Fruit fly (Drosophila melanogaster): ENCODE measurements around the gene Mhc.

Mhc gene

DNA sequence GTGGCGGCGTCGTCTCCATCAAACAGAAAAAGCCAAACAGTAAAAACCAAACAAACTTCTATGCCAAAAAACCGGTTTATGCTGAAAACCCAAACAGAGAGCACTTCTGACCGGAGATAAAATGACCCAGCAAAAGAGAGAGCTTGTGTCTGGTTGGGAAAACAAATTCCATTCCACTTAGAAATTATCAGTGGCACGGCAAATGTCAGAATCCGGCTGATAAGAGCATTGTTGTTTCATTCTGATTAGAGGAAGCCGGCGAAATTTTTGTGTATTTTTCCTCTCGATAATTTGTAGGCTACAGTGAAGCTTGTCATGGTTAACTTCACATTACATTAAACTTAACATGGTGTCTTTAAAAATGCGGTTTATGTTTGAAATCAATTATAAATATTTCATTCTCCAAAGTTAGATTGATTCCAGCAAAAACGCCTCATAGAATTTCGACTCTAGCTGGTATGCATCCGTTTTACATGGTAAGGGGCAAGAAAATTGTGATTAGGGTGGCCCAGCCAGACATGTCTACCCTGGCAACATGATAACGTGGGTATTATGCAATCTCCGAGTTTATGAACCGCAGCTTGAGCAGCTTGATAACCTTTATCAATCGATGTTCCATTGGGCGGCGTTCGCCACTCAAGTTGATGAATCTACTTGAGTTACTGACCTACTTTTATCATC is 51.2 kb downstream of the Mhc start (continued):
- no peak for TF ChIP-seq rib (GFP tag; IDR thresholded peaks at IDR 0.05)
- no peak for TF ChIP-seq CG17186 (GFP tag; optimal IDR thresholded peaks at IDR 0.05)
- TF ChIP-seq CG11560 (tag; IDR thresholded peaks at IDR 0.05): no peak
- TF ChIP-seq Dfd (GFP tag; optimal IDR thresholded peaks at IDR 0.05): no peak
- no peak for TF ChIP-seq Deaf1 (tag; optimal IDR thresholded peaks at IDR 0.05)
- no peak for TF ChIP-seq CG7372 (GFP tag; IDR thresholded peaks at IDR 0.05)
- no peak for TF ChIP-seq fru (optimal IDR thresholded peaks at IDR 0.05)
- TF ChIP-seq Gug (GFP tag; IDR thresholded peaks at IDR 0.05): no peak
- TF ChIP-seq amos (GFP tag; IDR thresholded peaks at IDR 0.05; ENCODE audit: partially characterized antibody): no peak
- TF ChIP-seq Mrtf (GFP tag; IDR thresholded peaks at IDR 0.05): no peak
- no peak for TF ChIP-seq Vsx1 (GFP tag; optimal IDR thresholded peaks at IDR 0.05)
- TF ChIP-seq CG17829 (tag; optimal IDR thresholded peaks at IDR 0.05): no peak
- TF ChIP-seq maf-S (GFP tag; optimal IDR thresholded peaks at IDR 0.05): no peak
- TF ChIP-seq chm (GFP tag; IDR thresholded peaks at IDR 0.05): peak; percentile 18; the same call in 1 of the 2 replicates
- no peak for TF ChIP-seq ham (GFP tag; IDR thresholded peaks at IDR 0.05)
- TF ChIP-seq vfl (GFP tag; optimal IDR thresholded peaks at IDR 0.05): no peak
- TF ChIP-seq her (GFP tag; optimal IDR thresholded peaks at IDR 0.05): peak; percentile 13
- peak; percentile 70 for TF ChIP-seq Rfx (GFP tag; IDR thresholded peaks at IDR 0.05)
- no peak for TF ChIP-seq al (GFP tag; IDR thresholded peaks at IDR 0.05)
- TF ChIP-seq Jarid2 (GFP tag; optimal IDR thresholded peaks at IDR 0.05): no peak
- TF ChIP-seq az2 (GFP tag; optimal IDR thresholded peaks at IDR 0.05): no peak
- TF ChIP-seq CG4617 (GFP tag; optimal IDR thresholded peaks at IDR 0.05; ENCODE audit: borderline replicate concordance): no peak
- TF ChIP-seq Stat92E (GFP tag; optimal IDR thresholded peaks at IDR 0.05): no peak
- no peak for TF ChIP-seq CG1233 (GFP tag; optimal IDR thresholded peaks at IDR 0.05)
- TF ChIP-seq wor (GFP tag; IDR thresholded peaks at IDR 0.05): no peak
- no peak for TF ChIP-seq CG30431 (GFP tag; optimal IDR thresholded peaks at IDR 0.05)
- no peak for TF ChIP-seq CG16813 (GFP tag; IDR thresholded peaks at IDR 0.05; ENCODE audit: partially characterized antibody)
- TF ChIP-seq chif (GFP tag; optimal IDR thresholded peaks at IDR 0.05): no peak
- TF ChIP-seq CG42726 (GFP tag; IDR thresholded peaks at IDR 0.05; ENCODE audit: partially characterized antibody): no peak
- no peak for TF ChIP-seq sqz (GFP tag; optimal IDR thresholded peaks at IDR 0.05)
- peak; percentile 36 for TF ChIP-seq CG7839 (tag; optimal IDR thresholded peaks at IDR 0.05)
- TF ChIP-seq Hmx (GFP tag; optimal IDR thresholded peaks at IDR 0.05): no peak
- TF ChIP-seq disco-r (GFP tag; optimal IDR thresholded peaks at IDR 0.05): no peak
- TF ChIP-seq aop (GFP tag; IDR thresholded peaks at IDR 0.05): no peak
- TF ChIP-seq tx (GFP tag; optimal IDR thresholded peaks at IDR 0.05): no peak
- no peak for TF ChIP-seq crp (GFP tag; optimal IDR thresholded peaks at IDR 0.05)
- TF ChIP-seq ap (GFP tag; IDR thresholded peaks at IDR 0.05): no peak
- TF ChIP-seq Mad (GFP tag; optimal IDR thresholded peaks at IDR 0.05): no peak
- no peak for TF ChIP-seq CG6654 (GFP tag; optimal IDR thresholded peaks at IDR 0.05)
- no peak for TF ChIP-seq CG2199 (GFP tag; IDR thresholded peaks at IDR 0.05)
- no peak for TF ChIP-seq crol (GFP tag; IDR thresholded peaks at IDR 0.05)
- TF ChIP-seq CG7786 (GFP tag; optimal IDR thresholded peaks at IDR 0.05): no peak
- TF ChIP-seq CG15073 (GFP tag; optimal IDR thresholded peaks at IDR 0.05): no peak
- TF ChIP-seq Hsf (GFP tag; optimal IDR thresholded peaks at IDR 0.05): no peak
- peak; percentile 86 for TF ChIP-seq sd (tag; optimal IDR thresholded peaks at IDR 0.05)
- no peak for TF ChIP-seq CG8765 (GFP tag; IDR thresholded peaks at IDR 0.05)
- TF ChIP-seq CG2120 (GFP tag; optimal IDR thresholded peaks at IDR 0.05): peak; percentile 63
- peak; percentile 30; the same call in 1 of the 2 replicates for TF ChIP-seq sob (GFP tag; IDR thresholded peaks at IDR 0.05)
- no peak for TF ChIP-seq nau (GFP tag; optimal IDR thresholded peaks at IDR 0.05)
- no peak for TF ChIP-seq gce (GFP tag; IDR thresholded peaks at IDR 0.05)
- no peak for TF ChIP-seq jing (GFP tag; optimal IDR thresholded peaks at IDR 0.05)
- no peak for TF ChIP-seq Bdp1 (GFP tag; optimal IDR thresholded peaks at IDR 0.05)

Measured in whole organism, embryonic.